Fruit fly (Drosophila melanogaster) whole organism, embryonic: ENCODE measurements around the gene CG33795.

ENCODE experiments used
- Ada2b ChIP-seq: fragments of 200-800 bp; sonication (Bioruptor generic); IDR thresholded peaks from 2 replicates; pipeline ENCODE4 v1.3.6; 2022; ENCODE audit warnings: missing biosample characterization, missing genetic modification characterization
- Bgb ChIP-seq: fragments of 200-800 bp; sonication (Bioruptor generic); IDR thresholded peaks from 2 replicates; pipeline ENCODE4 v1.3.6; 2022; ENCODE audit warnings: missing biosample characterization, missing genetic modification characterization; ENCODE audit not compliant: partially characterized antibody
- CG10543 ChIP-seq: fragments of 200-800 bp; sonication (Bioruptor generic); optimal IDR thresholded peaks from 3 replicates; lab custom pipeline; 2017; ENCODE audit warnings: missing biosample characterization, mild to moderate bottlenecking, missing genetic modification characterization, moderate library complexity
- CG11093 ChIP-seq: fragments of 200-800 bp; sonication (Bioruptor generic); IDR thresholded peaks from 3 replicates; pipeline ENCODE4 v1.3.6; 2022; ENCODE audit warnings: missing biosample characterization, missing genetic modification characterization
- CG11504 ChIP-seq: fragments of 200-800 bp; sonication (Bioruptor generic); optimal IDR thresholded peaks from 3 replicates; lab custom pipeline; 2019; ENCODE audit warnings: missing biosample characterization, mild to moderate bottlenecking, missing genetic modification characterization, moderate library complexity
- CG11696 ChIP-seq: fragments of 200-800 bp; sonication (Bioruptor generic); IDR thresholded peaks from 2 replicates; pipeline ENCODE4 v1.3.6; 2022; ENCODE audit warnings: missing biosample characterization, missing genetic modification characterization
- CG12236 ChIP-seq: fragments of 200-800 bp; sonication (Bioruptor generic); optimal IDR thresholded peaks from 2 replicates; lab custom pipeline; 2016; ENCODE audit warnings: missing biosample characterization, missing genetic modification characterization
- CG13296 ChIP-seq: fragments of 200-800 bp; sonication (Bioruptor generic); optimal IDR thresholded peaks from 3 replicates; lab custom pipeline; 2018; ENCODE audit warnings: missing biosample characterization, mild to moderate bottlenecking, missing genetic modification characterization
- CG14860 ChIP-seq: fragments of 200-800 bp; sonication (Bioruptor generic); IDR thresholded peaks from 3 replicates; pipeline ENCODE4 v1.3.6; 2022; ENCODE audit warnings: missing biosample characterization, missing genetic modification characterization; ENCODE audit not compliant: partially characterized antibody
- CG1603 ChIP-seq: fragments of 200-800 bp; sonication (Bioruptor generic); optimal IDR thresholded peaks from 2 replicates; lab custom pipeline; 2019; ENCODE audit warnings: missing biosample characterization, mild to moderate bottlenecking, missing genetic modification characterization, moderate library complexity
- CG1647 ChIP-seq: fragments of 200-800 bp; sonication (Bioruptor generic); optimal IDR thresholded peaks from 3 replicates; lab custom pipeline; 2016; ENCODE audit warnings: missing biosample characterization, missing genetic modification characterization
- CG16863 ChIP-seq: fragments of 200-800 bp; sonication (Bioruptor generic); optimal IDR thresholded peaks from 3 replicates; lab custom pipeline; 2016; ENCODE audit warnings: missing biosample characterization, missing genetic modification characterization
- CG17385 ChIP-seq: fragments of 200-800 bp; sonication (Bioruptor generic); optimal IDR thresholded peaks from 3 replicates; lab custom pipeline; 2018; ENCODE audit warnings: missing biosample characterization, mild to moderate bottlenecking, missing genetic modification characterization
- CG18011 ChIP-seq: fragments of 200-800 bp; sonication (Bioruptor generic); optimal IDR thresholded peaks from 2 replicates; lab custom pipeline; 2017; ENCODE audit warnings: missing biosample characterization, missing genetic modification characterization, mild to moderate bottlenecking, moderate library complexity, missing genotype
- CG3163 ChIP-seq: fragments of 200-800 bp; sonication (Bioruptor generic); optimal IDR thresholded peaks from 3 replicates; lab custom pipeline; 2016; ENCODE audit warnings: missing biosample characterization, missing genetic modification characterization
- CG5953 ChIP-seq: fragments of 200-800 bp; sonication (Bioruptor generic); IDR thresholded peaks from 2 replicates; pipeline ENCODE4 v1.3.6; 2022; ENCODE audit warnings: missing biosample characterization, missing genetic modification characterization
- CG6175 ChIP-seq: fragments of 200-800 bp; sonication (Bioruptor generic); IDR thresholded peaks from 3 replicates; pipeline ENCODE4 v1.3.6; 2022; ENCODE audit warnings: missing biosample characterization, missing genetic modification characterization
- CG6272 ChIP-seq: fragments of 200-800 bp; sonication (Bioruptor generic); IDR thresholded peaks from 2 replicates; pipeline ENCODE4 v1.3.6; 2022; ENCODE audit warnings: missing biosample characterization, missing genetic modification characterization
- CG8924 ChIP-seq: fragments of 200-800 bp; optimal IDR thresholded peaks from 3 replicates; lab custom pipeline; 2019; ENCODE audit warnings: missing biosample characterization, mild to moderate bottlenecking, missing genetic modification characterization, moderate library complexity
- CoRest ChIP-seq: fragments of 200-800 bp; sonication (Bioruptor generic); optimal IDR thresholded peaks from 3 replicates; lab custom pipeline; 2018; ENCODE audit warnings: missing biosample characterization, mild to moderate bottlenecking, missing genetic modification characterization, moderate library complexity
- CrebB ChIP-seq: fragments of 200-800 bp; sonication (Bioruptor generic); optimal IDR thresholded peaks from 3 replicates; lab custom pipeline; 2018; ENCODE audit warnings: missing biosample characterization, mild to moderate bottlenecking, missing genetic modification characterization
- D ChIP-seq, 2 experiments: fragments of 200-800 bp in 1 of 2; fragments of >200 bp in 1 of 2; sonication (Bioruptor generic) in 1 of 2; optimal IDR thresholded peaks; 2 replicates in 1 of 2; 3 replicates in 1 of 2; lab custom pipeline; 2017; ENCODE audit warnings: mild to moderate bottlenecking in 1 of 2, missing biosample characterization in 1 of 2, missing genetic modification characterization in 1 of 2, missing genetic modification reagents in 1 of 2
- D19A ChIP-seq: fragments of 200-800 bp; optimal IDR thresholded peaks from 3 replicates; lab custom pipeline; 2019; ENCODE audit warnings: missing biosample characterization, mild to moderate bottlenecking, missing genetic modification characterization, moderate library complexity
- E2f1 ChIP-seq: fragments of 200-800 bp; sonication (Bioruptor generic); IDR thresholded peaks from 2 replicates; pipeline ENCODE4 v1.3.6; 2022; ENCODE audit warnings: missing biosample characterization, missing genetic modification characterization
- Fer3 ChIP-seq: fragments of 200-800 bp; sonication (Bioruptor generic); optimal IDR thresholded peaks from 2 replicates; lab custom pipeline; 2018; ENCODE audit warnings: missing biosample characterization, mild to moderate bottlenecking, missing genetic modification characterization, moderate library complexity
- GATAe ChIP-seq: fragments of 200-800 bp; sonication (Bioruptor generic); conservative IDR thresholded peaks from 2 replicates; pipeline ENCODE4 v1.3.6; 2022; ENCODE audit warnings: missing biosample characterization, missing genetic modification characterization
- Lim3 ChIP-seq: fragments of 200-800 bp; sonication (Bioruptor generic); IDR thresholded peaks from 2 replicates; pipeline ENCODE4 v1.3.6; 2022; ENCODE audit warnings: missing biosample characterization, missing genetic modification characterization
- Mes4 ChIP-seq: fragments of 200-800 bp; sonication (Bioruptor generic); optimal IDR thresholded peaks from 2 replicates; lab custom pipeline; 2016; ENCODE audit warnings: missing biosample characterization, missing genetic modification characterization
- Myb ChIP-seq: fragments of 200-800 bp; sonication (Bioruptor generic); optimal IDR thresholded peaks from 2 replicates; lab custom pipeline; 2016; ENCODE audit warnings: missing biosample characterization, missing genetic modification characterization
- Nf-YA ChIP-seq: fragments of 200-800 bp; sonication (Bioruptor generic); IDR thresholded peaks from 2 replicates; pipeline ENCODE4 v1.3.6; 2022; ENCODE audit warnings: missing biosample characterization, missing genetic modification characterization
- Sry-β ChIP-seq: fragments of 200-800 bp; sonication (Bioruptor generic); optimal IDR thresholded peaks from 2 replicates; lab custom pipeline; 2018; ENCODE audit warnings: missing biosample characterization, mild to moderate bottlenecking, missing genetic modification characterization, moderate library complexity
- Tbp ChIP-seq: fragments of >200 bp; optimal IDR thresholded peaks from 2 replicates; lab custom pipeline; 2018; ENCODE audit warnings: missing biosample characterization, missing genetic modification characterization
- ab ChIP-seq: fragments of 200-800 bp; sonication (Bioruptor generic); optimal IDR thresholded peaks from 2 replicates; lab custom pipeline; 2016; ENCODE audit warnings: missing biosample characterization, missing genetic modification characterization
- bigmax ChIP-seq: fragments of 200-800 bp; sonication (Bioruptor generic); optimal IDR thresholded peaks from 2 replicates; lab custom pipeline; 2018; ENCODE audit warnings: missing biosample characterization, mild to moderate bottlenecking, missing genetic modification characterization
- chm ChIP-seq: fragments of 200-800 bp; sonication (Bioruptor generic); IDR thresholded peaks from 2 replicates; pipeline ENCODE4 v1.3.6; 2022; ENCODE audit warnings: missing biosample characterization, missing genetic modification characterization
- disco-r ChIP-seq: fragments of 200-800 bp; sonication (Bioruptor generic); optimal IDR thresholded peaks from 2 replicates; lab custom pipeline; 2016; ENCODE audit warnings: missing biosample characterization, missing genetic modification characterization
- exex ChIP-seq: fragments of 200-800 bp; sonication (Bioruptor generic); optimal IDR thresholded peaks from 4 replicates; lab custom pipeline; 2018; ENCODE audit warnings: missing biosample characterization, mild to moderate bottlenecking, missing genetic modification characterization, moderate library complexity
- fd3F ChIP-seq: fragments of 200-800 bp; sonication (Bioruptor generic); optimal IDR thresholded peaks from 2 replicates; lab custom pipeline; 2018; ENCODE audit warnings: missing biosample characterization, mild to moderate bottlenecking, missing genetic modification characterization, moderate library complexity
- gro ChIP-seq: fragments of 200-800 bp; sonication (Bioruptor generic); optimal IDR thresholded peaks from 2 replicates; lab custom pipeline; 2016; ENCODE audit warnings: missing biosample characterization, missing genetic modification characterization
- kay ChIP-seq: fragments of 200-800 bp; sonication (Bioruptor generic); optimal IDR thresholded peaks from 2 replicates; lab custom pipeline; 2016; ENCODE audit warnings: missing biosample characterization, missing genetic modification characterization
- lbe ChIP-seq: fragments of 200-800 bp; sonication (Bioruptor generic); optimal IDR thresholded peaks from 2 replicates; lab custom pipeline; 2016; ENCODE audit warnings: missing biosample characterization, mild to moderate bottlenecking, missing genetic modification characterization
- odd ChIP-seq: fragments of 200-800 bp; sonication (Bioruptor generic); optimal IDR thresholded peaks from 2 replicates; lab custom pipeline; 2017; ENCODE audit warnings: missing biosample characterization, mild to moderate bottlenecking, missing genetic modification characterization
- onecut ChIP-seq: fragments of 200-800 bp; sonication (Bioruptor generic); IDR thresholded peaks from 2 replicates; pipeline ENCODE4 v1.3.6; 2022; ENCODE audit warnings: missing biosample characterization, missing genetic modification characterization
- pan ChIP-seq, 4 experiments: fragments of >200 bp in 3 of 4; fragments of 200-800 bp in 1 of 4; sonication (Bioruptor generic) in 1 of 4; optimal IDR thresholded peaks in 3 of 4; IDR thresholded peaks in 1 of 4; 2 replicates each; pipeline versions ENCODE4 v1.3.6 to Lab custom; 2017 to 2022; ENCODE audit warnings: missing biosample characterization in 2 of 4, missing genetic modification characterization in 2 of 4, mixed read lengths in 1 of 4
- sr ChIP-seq: fragments of 200-800 bp; sonication (Bioruptor generic); IDR thresholded peaks from 3 replicates; pipeline ENCODE4 v1.3.6; 2022; ENCODE audit warnings: missing biosample characterization, missing genetic modification characterization
- sug ChIP-seq: fragments of 200-800 bp; optimal IDR thresholded peaks from 2 replicates; lab custom pipeline; 2019; ENCODE audit warnings: missing biosample characterization, mild to moderate bottlenecking, missing genetic modification characterization, moderate library complexity
- wek ChIP-seq: fragments of 200-800 bp; sonication (Bioruptor generic); optimal IDR thresholded peaks from 3 replicates; lab custom pipeline; 2018; ENCODE audit warnings: missing biosample characterization, mild to moderate bottlenecking, missing genetic modification characterization, moderate library complexity
- z ChIP-seq: fragments of 200-800 bp; sonication (Bioruptor generic); IDR thresholded peaks from 3 replicates; pipeline ENCODE4 v1.3.6; 2022; ENCODE audit warnings: missing biosample characterization, missing genetic modification characterization

The CG33795 gene

dm6 chr3L:16128973-16129745, 42.0 kb downstream of the CG33795 start, which contains the start of gene SsRbeta (continued):
- TF ChIP-seq Mes4 (GFP tag; lab: Kevin White, UChicago) (no peak), CG5953 (GFP tag; lab: Robert Waterston, UW) (no peak; the same call in 1 of the 2 replicates), z (no peak), pan (optimal IDR thresholded peaks at IDR 0.05; lab: Kevin White, UChicago) (no peak), pan (GFP tag; optimal IDR thresholded peaks at IDR 0.05 in 1 of 2, IDR thresholded peaks at IDR 0.05 in 1 of 2) (peak in 1 of 2 experiments; percentile 66), lbe (no peak), Lim3 (GFP tag; lab: Robert Waterston, UW) (no peak), CG1603 (tag; lab: Kevin White, UChicago) (peak; percentile 77), wek (GFP tag; lab: Kevin White, UChicago) (peak; percentile 48), Bgb (peak; percentile 84), E2f1 (GFP tag; lab: Robert Waterston, UW) (peak; percentile 66), CG8924 (tag; lab: Kevin White, UChicago) (peak; percentile 5), Fer3 (tag; lab: Kevin White, UChicago) (peak; percentile 7), ab (GFP tag; lab: Kevin White, UChicago) (no peak), chm (peak; percentile 68), CG17385 (GFP tag; lab: Kevin White, UChicago) (no peak), D19A (tag; lab: Kevin White, UChicago) (peak; percentile 31), CoRest (peak; percentile 46), odd (no peak), fd3F (GFP tag; lab: Kevin White, UChicago) (peak; percentile 4), kay (GFP tag; lab: Kevin White, UChicago) (peak; percentile 28), Myb (GFP tag; lab: Kevin White, UChicago) (peak; percentile 63), CG6175 (GFP tag; lab: Robert Waterston, UW) (no peak), CrebB (tag; lab: Kevin White, UChicago) (no peak), CG12236 (GFP tag; lab: Kevin White, UChicago) (no peak), bigmax (GFP tag; lab: Kevin White, UChicago) (peak; percentile 17), Sry-β (GFP tag; lab: Kevin White, UChicago) (peak; percentile 61), gro (GFP tag; lab: Kevin White, UChicago) (peak; percentile 43), Ada2b (GFP tag; lab: Robert Waterston, UW) (peak; percentile 38; the same call in 1 of the 2 replicates), CG14860 (GFP tag; lab: Robert Waterston, UW) (peak; percentile 43; the same call in 2 of the 3 replicates), CG1647 (no peak), CG3163 (no peak), CG16863 (GFP tag; lab: Kevin White, UChicago) (no peak), Tbp (peak; percentile 33), exex (tag; lab: Kevin White, UChicago) (no peak), CG13296 (no peak), CG18011 (peak; percentile 94), sug (tag; lab: Kevin White, UChicago) (no peak), CG11504 (tag; lab: Kevin White, UChicago) (peak; percentile 43), CG6272 (GFP tag; lab: Robert Waterston, UW) (no peak), D (optimal IDR thresholded peaks at IDR 0.05; lab: Kevin White, UChicago) (no peak), D (GFP tag; optimal IDR thresholded peaks at IDR 0.05; lab: Kevin White, UChicago) (no peak), CG10543 (peak; percentile 54), onecut (GFP tag; lab: Robert Waterston, UW) (no peak; the same call in 1 of the 2 replicates), GATAe (GFP tag; lab: Robert Waterston, UW) (no peak), CG11696 (GFP tag; lab: Robert Waterston, UW) (peak; percentile 56), sr (GFP tag; lab: Robert Waterston, UW) (no peak), Nf-YA (GFP tag; lab: Robert Waterston, UW) (0 out of 2 replicates have a peak, but pooled peaks have one; percentile 11), disco-r (no peak), CG11093 (GFP tag; lab: Robert Waterston, UW) (no peak)
